Fruit fly (Drosophila melanogaster): ENCODE data around the gene CG33116.
A peak's percentile ranks its signal among the peaks of the same experiment; 100 is the strongest.

The CG33116 gene

DNA sequence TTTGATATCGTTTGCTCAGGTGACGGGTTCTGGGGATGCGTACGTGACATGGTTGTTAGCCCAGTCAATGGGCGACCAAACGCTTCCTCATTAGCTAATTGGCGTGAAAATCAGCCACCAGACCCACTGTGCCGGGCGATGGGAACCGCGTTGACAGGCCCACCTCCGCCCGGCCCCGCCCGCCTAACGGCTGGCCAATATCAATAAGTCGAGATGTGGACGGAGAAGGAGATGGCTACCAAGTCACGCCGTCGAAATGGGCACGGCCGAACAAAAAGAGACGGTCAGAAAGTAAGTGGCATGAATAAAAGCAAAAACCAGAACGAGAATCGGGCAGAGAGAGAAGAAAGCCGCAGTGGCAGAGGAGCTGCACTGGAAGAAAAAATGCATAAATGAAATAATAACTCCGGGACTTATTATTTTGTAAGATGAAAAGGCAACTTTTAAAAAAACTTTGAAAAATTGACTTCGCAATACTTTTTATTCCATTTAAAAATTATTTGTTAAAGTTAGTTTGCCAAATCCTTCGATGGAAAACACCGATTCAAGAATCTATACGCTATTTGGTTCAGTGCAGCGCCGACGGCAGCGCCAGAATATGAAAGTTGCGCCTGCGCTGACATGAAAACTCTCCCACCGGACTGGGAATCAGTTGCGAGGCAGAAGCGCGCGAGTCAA is 4.6 kb downstream of the CG33116 start, which contains the start of gene CG13082 (continued):
- no peak for TF ChIP-seq CG18619 (GFP tag; optimal IDR thresholded peaks at IDR 0.05)
- TF ChIP-seq MBD-R2 (GFP tag; IDR thresholded peaks at IDR 0.05) = no peak
- TF ChIP-seq CG12299 (tag; optimal IDR thresholded peaks at IDR 0.05) = no peak
- no peak for TF ChIP-seq MTF-1 (GFP tag; optimal IDR thresholded peaks at IDR 0.05; ENCODE audit: borderline replicate concordance)
- no peak for TF ChIP-seq esg (GFP tag; conservative IDR thresholded peaks at IDR 0.05)
- TF ChIP-seq Fer3 (tag; optimal IDR thresholded peaks at IDR 0.05) = no peak
- no peak for TF ChIP-seq CG6683 (GFP tag; optimal IDR thresholded peaks at IDR 0.05)
- TF ChIP-seq CG10321 (GFP tag; IDR thresholded peaks at IDR 0.05) = no peak
- peak; percentile 18 for TF ChIP-seq sqz (GFP tag; optimal IDR thresholded peaks at IDR 0.05)
- TF ChIP-seq Hmx (GFP tag; optimal IDR thresholded peaks at IDR 0.05) = peak; percentile 36
- no peak for TF ChIP-seq scrt (GFP tag; optimal IDR thresholded peaks at IDR 0.05)
- peak; percentile 23 for TF ChIP-seq CG15696 (tag; optimal IDR thresholded peaks at IDR 0.05)
- peak in 1 of 2 experiments; percentile 9 for TF ChIP-seq dpn (GFP tag; optimal IDR thresholded peaks at IDR 0.05)
- peak; percentile 30 for TF ChIP-seq CG18599 (GFP tag; optimal IDR thresholded peaks at IDR 0.05)
- TF ChIP-seq maf-S (GFP tag; optimal IDR thresholded peaks at IDR 0.05) = no peak
- no peak for TF ChIP-seq mirr (GFP tag; optimal IDR thresholded peaks at IDR 0.05)
- no peak for TF ChIP-seq Dad (GFP tag; optimal IDR thresholded peaks at IDR 0.05)
- TF ChIP-seq CG1024 (GFP tag; IDR thresholded peaks at IDR 0.05) = no peak
- TF ChIP-seq inv (GFP tag; IDR thresholded peaks at IDR 0.05; ENCODE audit: partially characterized antibody) = no peak
- no peak for TF ChIP-seq fu2 (GFP tag; optimal IDR thresholded peaks at IDR 0.05)
- TF ChIP-seq NFAT (GFP tag; IDR thresholded peaks at IDR 0.05) = no peak; the same call in 1 of the 2 replicates
- no peak for TF ChIP-seq pan (optimal IDR thresholded peaks at IDR 0.05)
- TF ChIP-seq pan (GFP tag; optimal IDR thresholded peaks at IDR 0.05 in 1 of 2, IDR thresholded peaks at IDR 0.05 in 1 of 2) = no peak
- TF ChIP-seq CG1832 (GFP tag; optimal IDR thresholded peaks at IDR 0.05) = no peak
- TF ChIP-seq so (GFP tag; IDR thresholded peaks at IDR 0.05) = no peak
- no peak for TF ChIP-seq Oaz (GFP tag; IDR thresholded peaks at IDR 0.05)
- no peak for TF ChIP-seq Dp (GFP tag; optimal IDR thresholded peaks at IDR 0.05)
- no peak for TF ChIP-seq fru (optimal IDR thresholded peaks at IDR 0.05)
- peak; percentile 59 for TF ChIP-seq CG7839 (tag; optimal IDR thresholded peaks at IDR 0.05)
- TF ChIP-seq CG14667 (GFP tag; IDR thresholded peaks at IDR 0.05) = no peak
- peak; percentile 35 for TF ChIP-seq corto (GFP tag; optimal IDR thresholded peaks at IDR 0.05)
- peak; percentile 31 for TF ChIP-seq ATbp (GFP tag; optimal IDR thresholded peaks at IDR 0.05)
- TF ChIP-seq CG16779 (GFP tag; IDR thresholded peaks at IDR 0.05) = no peak
- TF ChIP-seq toy (GFP tag; IDR thresholded peaks at IDR 0.05) = no peak
- TF ChIP-seq ham (GFP tag; IDR thresholded peaks at IDR 0.05) = no peak
- peak; percentile 35 for TF ChIP-seq Ssrp (tag; optimal IDR thresholded peaks at IDR 0.05)
- no peak for TF ChIP-seq CG3838 (GFP tag; optimal IDR thresholded peaks at IDR 0.05)
- no peak for TF ChIP-seq CG4854 (GFP tag; optimal IDR thresholded peaks at IDR 0.05)
- TF ChIP-seq CG34224 (GFP tag; IDR thresholded peaks at IDR 0.05; ENCODE audit: partially characterized antibody) = no peak
- peak; percentile 44 for TF ChIP-seq Lhr (GFP tag; optimal IDR thresholded peaks at IDR 0.05)
- peak; percentile 19 for TF ChIP-seq tio (GFP tag; optimal IDR thresholded peaks at IDR 0.05)
- peak; percentile 45 for TF ChIP-seq CG7556 (GFP tag; optimal IDR thresholded peaks at IDR 0.05)
- TF ChIP-seq CG6791 (GFP tag; IDR thresholded peaks at IDR 0.05; ENCODE audit: partially characterized antibody) = no peak
- no peak for TF ChIP-seq Gug (GFP tag; IDR thresholded peaks at IDR 0.05)
- no peak for TF ChIP-seq CG16813 (GFP tag; IDR thresholded peaks at IDR 0.05; ENCODE audit: partially characterized antibody)
- no peak for TF ChIP-seq aop (GFP tag; IDR thresholded peaks at IDR 0.05)
- TF ChIP-seq CG12659 (GFP tag; optimal IDR thresholded peaks at IDR 0.05) = peak; percentile 5
- TF ChIP-seq Stat92E (GFP tag; optimal IDR thresholded peaks at IDR 0.05) = peak in 1 of 3 experiments; percentile 65
- TF ChIP-seq CG5953 (GFP tag; IDR thresholded peaks at IDR 0.05) = no peak
- TF ChIP-seq ac (GFP tag; optimal IDR thresholded peaks at IDR 0.05) = no peak
